Worm (Caenorhabditis elegans) whole organism, early embryonic: Measurements from ENCODE around the gene nhr-22.

ENCODE experiments used
- B0310.2 ChIP-seq: sonication (generic microtip); optimal IDR thresholded peaks from 2 replicates; lab custom pipeline; 2016; ENCODE audit warnings: mild to moderate bottlenecking, missing genetic modification characterization, missing compliant biosample characterization
- F13C5.2 ChIP-seq: sonication (generic microtip); optimal IDR thresholded peaks from 2 replicates; lab custom pipeline; 2017; ENCODE audit warnings: mild to moderate bottlenecking, missing genetic modification characterization, inconsistent platforms, missing compliant biosample characterization
- aly-1 ChIP-seq: sonication (generic microtip); optimal IDR thresholded peaks from 2 replicates; lab custom pipeline; 2016; ENCODE audit warnings: missing genetic modification characterization, missing compliant biosample characterization
- ama-1 ChIP-seq: fragments of 150-350 bp; optimal IDR thresholded peaks from 2 replicates; lab custom pipeline; 2014
- ceh-13 ChIP-seq: fragments of 200-800 bp; sonication (Bioruptor generic); optimal IDR thresholded peaks from 2 replicates; lab custom pipeline; 2018; ENCODE audit warnings: mild to moderate bottlenecking, missing genetic modification characterization, missing compliant biosample characterization
- ceh-36 ChIP-seq: sonication (generic microtip); optimal IDR thresholded peaks from 2 replicates; lab custom pipeline; 2016; ENCODE audit warnings: missing genetic modification characterization, inconsistent platforms, missing compliant biosample characterization
- ets-7 ChIP-seq: sonication (generic microtip); optimal IDR thresholded peaks from 2 replicates; lab custom pipeline; 2016; ENCODE audit warnings: missing genotype, missing genetic modification characterization, missing compliant biosample characterization
- flt-1 ChIP-seq: fragments of 200-800 bp; sonication (Bioruptor generic); IDR thresholded peaks from 2 replicates; pipeline ENCODE4 v1.3.6; 2022; ENCODE audit warnings: missing genetic modification characterization, missing compliant biosample characterization
- hmbx-1 ChIP-seq: sonication (generic microtip); optimal IDR thresholded peaks from 2 replicates; lab custom pipeline; 2016; ENCODE audit warnings: mild to moderate bottlenecking, missing genetic modification characterization, missing compliant biosample characterization
- hmg-4 ChIP-seq: fragments of 200-800 bp; sonication (Bioruptor generic); optimal IDR thresholded peaks from 2 replicates; lab custom pipeline; 2018; ENCODE audit warnings: mild to moderate bottlenecking, missing genetic modification characterization, missing compliant biosample characterization
- hnd-1 ChIP-seq: sonication (generic microtip); optimal IDR thresholded peaks from 2 replicates; lab custom pipeline; 2016; ENCODE audit warnings: missing genetic modification characterization, missing compliant biosample characterization
- pes-1 ChIP-seq: fragments of 200-800 bp; sonication (Bioruptor generic); IDR thresholded peaks from 2 replicates; pipeline ENCODE4 v1.3.6; 2022; ENCODE audit warnings: missing genetic modification reagents, missing genetic modification characterization, missing compliant biosample characterization
- scrt-1 ChIP-seq: fragments of 200-800 bp; sonication (Bioruptor generic); IDR thresholded peaks from 2 replicates; pipeline ENCODE4 v1.3.6; 2022; ENCODE audit warnings: missing genetic modification characterization, missing compliant biosample characterization
- sea-1 ChIP-seq: fragments of 200-800 bp; sonication (Bioruptor generic); conservative IDR thresholded peaks from 2 replicates; pipeline ENCODE4 v1.3.6; 2022; ENCODE audit warnings: missing genetic modification characterization, missing compliant biosample characterization
- tbx-11 ChIP-seq: fragments of 200-800 bp; sonication (Bioruptor generic); IDR thresholded peaks from 2 replicates; pipeline ENCODE4 v1.3.6; 2022; ENCODE audit warnings: missing genetic modification characterization, missing compliant biosample characterization
- tbx-37 ChIP-seq: fragments of 200-800 bp; sonication (Bioruptor generic); conservative IDR thresholded peaks from 2 replicates; pipeline ENCODE4 v1.3.6; 2022; ENCODE audit warnings: missing genetic modification reagents, missing genetic modification characterization, missing compliant biosample characterization
- tra-4 ChIP-seq: sonication (generic microtip); optimal IDR thresholded peaks from 2 replicates; lab custom pipeline; 2017; ENCODE audit warnings: missing genetic modification characterization, missing compliant biosample characterization

The nhr-22 gene

ce11 chrII:6449656-6450055 is at the start of gene nhr-22:
Gene nhr-22, minus strand, starts transcription at chrII:6449792.
- TF ChIP-seq hmbx-1 (tag; lab: Kevin White, UChicago) (no peak), sea-1 (GFP tag; lab: Robert Waterston, UW) (no peak), tra-4 (tag; lab: Kevin White, UChicago) (no peak), ceh-13 (no peak), F13C5.2 (tag; lab: Kevin White, UChicago) (no peak), tbx-37 (no peak), pes-1 (GFP tag; lab: Robert Waterston, UW) (no peak), hnd-1 (no peak)

- TF ChIP-seq hnd-1 (no peak), ets-7 (tag; lab: Kevin White, UChicago) (no peak), tra-4 (tag; lab: Kevin White, UChicago) (no peak), tbx-37 (no peak), sea-1 (GFP tag; lab: Robert Waterston, UW) (no peak), scrt-1 (GFP tag; lab: Robert Waterston, UW) (no peak), ceh-13 (no peak), F13C5.2 (tag; lab: Kevin White, UChicago) (no peak), ama-1 (no peak)
These were observed 49.5 kb upstream of the nhr-22 start, which contains the start of gene twk-49 for ce11 chrII:6499067-6499466. Gene twk-49, minus strand, starts transcription at chrII:6499167.

- no peak for TF ChIP-seq tbx-11 (GFP tag; lab: Robert Waterston, UW)
- no peak for TF ChIP-seq hmbx-1 (tag; lab: Kevin White, UChicago)
- TF ChIP-seq pes-1 (GFP tag; lab: Robert Waterston, UW): no peak
- TF ChIP-seq F13C5.2 (tag; lab: Kevin White, UChicago): no peak
- no peak for TF ChIP-seq flt-1 (GFP tag; lab: Robert Waterston, UW)
- TF ChIP-seq ama-1: no peak
These were observed 49.0 kb upstream of the nhr-22 start for ce11 chrII:6498609-6499008.

ce11 chrII:6497137-6497536 is 47.5 kb upstream of the nhr-22 start:
- TF ChIP-seq flt-1 (GFP tag; lab: Robert Waterston, UW): no peak
- TF ChIP-seq ama-1: no peak
- TF ChIP-seq hnd-1: no peak
- TF ChIP-seq hmbx-1 (tag; lab: Kevin White, UChicago): no peak
- TF ChIP-seq pes-1 (GFP tag; lab: Robert Waterston, UW): no peak
- TF ChIP-seq ceh-36 (tag; lab: Kevin White, UChicago): no peak
- no peak for TF ChIP-seq tbx-37
- TF ChIP-seq ceh-13: no peak

- TF ChIP-seq hmbx-1 (tag; lab: Kevin White, UChicago): no peak
These were observed 46.9 kb upstream of the nhr-22 start for ce11 chrII:6496496-6496895.

ce11 chrII:6493709-6494326 is 44.2 kb upstream of the nhr-22 start:
- TF ChIP-seq tbx-37 (no peak), F13C5.2 (tag; lab: Kevin White, UChicago) (peak; percentile 5), scrt-1 (GFP tag; lab: Robert Waterston, UW) (no peak), tbx-11 (GFP tag; lab: Robert Waterston, UW) (0 out of 2 replicates have a peak, but pooled peaks have one; percentile 5)

- no peak for TF ChIP-seq hmg-4 (GFP tag; lab: Kevin White, UChicago)
- no peak for TF ChIP-seq tbx-37
- no peak for TF ChIP-seq tra-4 (tag; lab: Kevin White, UChicago)
- TF ChIP-seq hnd-1: no peak
- no peak for TF ChIP-seq flt-1 (GFP tag; lab: Robert Waterston, UW)
- TF ChIP-seq F13C5.2 (tag; lab: Kevin White, UChicago): no peak
- TF ChIP-seq tbx-11 (GFP tag; lab: Robert Waterston, UW): no peak
- TF ChIP-seq B0310.2 (tag; lab: Kevin White, UChicago): no peak
- TF ChIP-seq aly-1 (tag; lab: Kevin White, UChicago): no peak
- no peak for TF ChIP-seq ceh-36 (tag; lab: Kevin White, UChicago)
- TF ChIP-seq scrt-1 (GFP tag; lab: Robert Waterston, UW): no peak
- no peak for TF ChIP-seq sea-1 (GFP tag; lab: Robert Waterston, UW)
- TF ChIP-seq pes-1 (GFP tag; lab: Robert Waterston, UW): no peak
- no peak for TF ChIP-seq hmbx-1 (tag; lab: Kevin White, UChicago)
These were observed 43.5 kb upstream of the nhr-22 start for ce11 chrII:6493139-6493538.

- TF ChIP-seq scrt-1 (GFP tag; lab: Robert Waterston, UW): 0 out of 2 replicates have a peak, but pooled peaks have one; percentile 59
- TF ChIP-seq F13C5.2 (tag; lab: Kevin White, UChicago): no peak
- peak; percentile 72 for TF ChIP-seq B0310.2 (tag; lab: Kevin White, UChicago)
- peak; percentile 33; the same call in 1 of the 2 replicates for TF ChIP-seq flt-1 (GFP tag; lab: Robert Waterston, UW)
- peak; percentile 24 for TF ChIP-seq aly-1 (tag; lab: Kevin White, UChicago)
- TF ChIP-seq tbx-37: peak; percentile 39; the same call in 1 of the 2 replicates
- peak; percentile 80 for TF ChIP-seq hmg-4 (GFP tag; lab: Kevin White, UChicago)
- peak; percentile 60; the same call in 1 of the 2 replicates for TF ChIP-seq pes-1 (GFP tag; lab: Robert Waterston, UW)
- TF ChIP-seq ceh-36 (tag; lab: Kevin White, UChicago): no peak
- no peak for TF ChIP-seq sea-1 (GFP tag; lab: Robert Waterston, UW)
These were observed 42.3 kb upstream of the nhr-22 start, which contains the start of the genes T28D9.11 and T28D9.1 for ce11 chrII:6491817-6492452. Gene T28D9.11, minus strand, starts transcription at chrII:6491993. Gene T28D9.1, plus strand, starts transcription at chrII:6492402.
